Fruit fly (Drosophila melanogaster): ENCODE data around the gene ball.

dm6 chr3R:26867457-26868044, 944 bp upstream of the ball start:
- TF ChIP-seq CG33017 (tag; optimal IDR thresholded peaks at IDR 0.05) (no peak), kay (GFP tag; ENCODE audit: borderline replicate concordance) (no peak), CG12768 (GFP tag; optimal IDR thresholded peaks at IDR 0.05) (no peak), CG14711 (tag; optimal IDR thresholded peaks at IDR 0.05) (no peak), ovo (GFP tag; optimal IDR thresholded peaks at IDR 0.05) (no peak), CG1620 (GFP tag; optimal IDR thresholded peaks at IDR 0.05) (no peak), cnc (optimal IDR thresholded peaks at IDR 0.05) (no peak), cic (GFP tag; optimal IDR thresholded peaks at IDR 0.05) (no peak), CG11617 (GFP tag; optimal IDR thresholded peaks at IDR 0.05) (no peak), Crg-1 (GFP tag; optimal IDR thresholded peaks at IDR 0.05) (no peak), CG5204 (GFP tag; optimal IDR thresholded peaks at IDR 0.05) (no peak)

All from whole organism, adult.